Worm (Caenorhabditis elegans): ENCODE data around the gene pqn-32.

DNA sequence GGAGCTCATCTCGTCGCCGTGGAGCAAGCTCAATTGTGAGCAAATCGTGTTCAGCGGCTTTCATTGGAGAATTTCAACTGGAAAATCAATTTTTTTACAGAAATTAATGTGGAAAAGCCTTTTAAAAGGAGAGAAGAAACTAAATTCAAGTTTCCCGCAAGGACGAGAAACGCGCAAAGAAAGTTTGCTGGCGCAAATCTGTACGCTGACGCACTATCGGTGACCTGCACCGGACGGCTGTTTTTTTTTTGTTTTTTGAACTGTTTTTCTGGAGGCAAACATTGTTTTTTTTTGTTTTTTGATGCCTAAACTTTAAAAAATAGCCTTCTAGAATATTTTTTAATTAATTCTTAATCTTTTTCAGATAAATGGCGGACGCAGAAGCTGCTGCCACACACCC is 49.2 kb downstream of the pqn-32 start, which contains the start of the genes hpr-17 and F32A11.1:
- TF ChIP-seq W03F9.2 (tag; optimal IDR thresholded peaks at IDR 0.05) (peak; percentile 79), dao-5 (tag; optimal IDR thresholded peaks at IDR 0.05) (no peak)
